Fruit fly (Drosophila melanogaster) whole organism, embryonic: ENCODE results near the gene CG15814.

ENCODE experiments used
- Awh ChIP-seq: fragments of 200-800 bp; sonication (Bioruptor generic); IDR thresholded peaks from 2 replicates; pipeline ENCODE4, ENCODE4 v1.3.6; 2022; ENCODE audit warnings: missing biosample characterization, missing genetic modification characterization
- BEAF-32 ChIP-seq: fragments of 200-800 bp; sonication (Bioruptor generic); optimal IDR thresholded peaks from 3 replicates; lab custom pipeline; 2017; ENCODE audit warnings: missing biosample characterization, missing genetic modification characterization, mild to moderate bottlenecking, moderate library complexity, missing genetic modification reagents
- CG1024 ChIP-seq: fragments of 200-800 bp; sonication (Bioruptor generic); IDR thresholded peaks from 2 replicates; pipeline ENCODE4 v1.3.6; 2022; ENCODE audit warnings: missing biosample characterization, missing genetic modification characterization
- CG12071 ChIP-seq: fragments of 200-800 bp; sonication (Bioruptor generic); optimal IDR thresholded peaks from 3 replicates; lab custom pipeline; 2018; ENCODE audit warnings: missing biosample characterization, mild to moderate bottlenecking, missing genetic modification characterization
- CG12391 ChIP-seq: fragments of 200-800 bp; sonication (Bioruptor generic); optimal IDR thresholded peaks from 3 replicates; lab custom pipeline; 2018; ENCODE audit warnings: missing biosample characterization, mild to moderate bottlenecking, missing genetic modification characterization, moderate library complexity
- CG13123 ChIP-seq: fragments of 200-800 bp; sonication (Bioruptor generic); optimal IDR thresholded peaks from 2 replicates; lab custom pipeline; 2016; ENCODE audit warnings: missing biosample characterization, missing genetic modification characterization
- CG14014 ChIP-seq: fragments of 200-800 bp; sonication (Bioruptor generic); IDR thresholded peaks from 2 replicates; pipeline ENCODE4 v1.3.6; 2022; ENCODE audit warnings: missing biosample characterization, missing genetic modification characterization
- CG14860 ChIP-seq: fragments of 200-800 bp; sonication (Bioruptor generic); IDR thresholded peaks from 3 replicates; pipeline ENCODE4 v1.3.6; 2022; ENCODE audit warnings: missing biosample characterization, missing genetic modification characterization; ENCODE audit not compliant: partially characterized antibody
- CG14965 ChIP-seq: fragments of 200-800 bp; sonication (Bioruptor generic); optimal IDR thresholded peaks from 2 replicates; lab custom pipeline; 2016; ENCODE audit warnings: missing biosample characterization, missing genetic modification characterization, borderline replicate concordance
- CG15601 ChIP-seq: fragments of 200-800 bp; sonication (Bioruptor generic); optimal IDR thresholded peaks from 3 replicates; lab custom pipeline; 2019; ENCODE audit warnings: missing biosample characterization, mild to moderate bottlenecking, missing genetic modification characterization, moderate library complexity
- CG16863 ChIP-seq: fragments of 200-800 bp; sonication (Bioruptor generic); optimal IDR thresholded peaks from 3 replicates; lab custom pipeline; 2016; ENCODE audit warnings: missing biosample characterization, missing genetic modification characterization
- CG17328 ChIP-seq: fragments of 200-800 bp; sonication (Bioruptor generic); IDR thresholded peaks from 2 replicates; pipeline ENCODE4 v1.3.6; 2022; ENCODE audit warnings: missing biosample characterization, missing genetic modification characterization
- CG17802 ChIP-seq: fragments of 200-800 bp; sonication (Bioruptor generic); optimal IDR thresholded peaks from 2 replicates; lab custom pipeline; 2018; ENCODE audit warnings: missing biosample characterization, mild to moderate bottlenecking, missing genetic modification characterization, moderate library complexity
- CG30431 ChIP-seq: fragments of 200-800 bp; sonication (Bioruptor generic); optimal IDR thresholded peaks from 2 replicates; lab custom pipeline; 2017; ENCODE audit warnings: missing biosample characterization, missing genetic modification characterization
- CG3065 ChIP-seq: fragments of 200-800 bp; sonication (Bioruptor generic); optimal IDR thresholded peaks from 2 replicates; lab custom pipeline; 2016; ENCODE audit warnings: missing biosample characterization, missing genetic modification characterization
- CG31224 ChIP-seq: fragments of 200-800 bp; sonication (Bioruptor generic); IDR thresholded peaks from 2 replicates; pipeline ENCODE4 v1.3.6; 2022; ENCODE audit warnings: missing biosample characterization, missing genetic modification characterization
- CG33213 ChIP-seq: fragments of 200-800 bp; sonication (Bioruptor generic); optimal IDR thresholded peaks from 3 replicates; lab custom pipeline; 2016; ENCODE audit warnings: missing biosample characterization, missing genetic modification characterization
- CG34422 ChIP-seq: fragments of 200-800 bp; sonication (Bioruptor generic); IDR thresholded peaks from 3 replicates; pipeline ENCODE4 v1.3.6; 2022; ENCODE audit warnings: missing biosample characterization, missing genetic modification characterization
- CG4404 ChIP-seq: fragments of 200-800 bp; sonication (Bioruptor generic); IDR thresholded peaks from 2 replicates; pipeline ENCODE4 v1.3.6; 2022; ENCODE audit warnings: missing biosample characterization, missing genetic modification characterization
- CG5953 ChIP-seq: fragments of 200-800 bp; sonication (Bioruptor generic); IDR thresholded peaks from 2 replicates; pipeline ENCODE4 v1.3.6; 2022; ENCODE audit warnings: missing biosample characterization, missing genetic modification characterization
- CG9932 ChIP-seq: fragments of 200-800 bp; sonication (Bioruptor generic); IDR thresholded peaks from 2 replicates; pipeline ENCODE4 v1.3.6; 2022; ENCODE audit warnings: missing biosample characterization, missing genetic modification characterization
- Chrac-16 ChIP-seq: fragments of 200-800 bp; sonication (Bioruptor generic); optimal IDR thresholded peaks from 3 replicates; lab custom pipeline; 2016; ENCODE audit warnings: missing biosample characterization, missing genetic modification characterization
- Dad ChIP-seq: fragments of 200-800 bp; sonication (Bioruptor generic); optimal IDR thresholded peaks from 3 replicates; lab custom pipeline; 2016; ENCODE audit warnings: missing biosample characterization, missing genetic modification characterization
- E2f1 ChIP-seq: fragments of 200-800 bp; sonication (Bioruptor generic); IDR thresholded peaks from 2 replicates; pipeline ENCODE4 v1.3.6; 2022; ENCODE audit warnings: missing biosample characterization, missing genetic modification characterization
- ERR ChIP-seq: fragments of 200-800 bp; sonication (Bioruptor generic); optimal IDR thresholded peaks from 2 replicates; lab custom pipeline; 2016; ENCODE audit warnings: missing biosample characterization, missing genetic modification characterization
- Hr39 ChIP-seq: fragments of >200 bp; optimal IDR thresholded peaks from 2 replicates; lab custom pipeline; 2017
- Lpt ChIP-seq: fragments of >200 bp; optimal IDR thresholded peaks from 2 replicates; lab custom pipeline; 2018; ENCODE audit warnings: missing biosample characterization, missing genetic modification characterization
- Meics ChIP-seq: fragments of 200-800 bp; sonication (Bioruptor generic); optimal IDR thresholded peaks from 2 replicates; lab custom pipeline; 2017; ENCODE audit warnings: missing biosample characterization, mild to moderate bottlenecking, missing genetic modification characterization
- NfI ChIP-seq: fragments of 200-800 bp; sonication (Bioruptor generic); optimal IDR thresholded peaks from 3 replicates; lab custom pipeline; 2018; ENCODE audit warnings: missing biosample characterization, mild to moderate bottlenecking, missing genetic modification characterization, moderate library complexity
- Ptx1 ChIP-seq: fragments of 200-800 bp; sonication (Bioruptor generic); IDR thresholded peaks from 2 replicates; pipeline ENCODE4 v1.3.6; 2022; ENCODE audit warnings: missing biosample characterization, missing genetic modification characterization
- Xrp1 ChIP-seq: fragments of 200-800 bp; sonication (Bioruptor generic); IDR thresholded peaks from 2 replicates; pipeline ENCODE4 v1.3.6; 2022; ENCODE audit warnings: missing biosample characterization, missing genetic modification characterization
- ac ChIP-seq: fragments of 200-800 bp; sonication (Bioruptor generic); optimal IDR thresholded peaks from 3 replicates; lab custom pipeline; 2017; ENCODE audit warnings: missing biosample characterization, mild to moderate bottlenecking, missing genetic modification characterization
- cato ChIP-seq: fragments of 200-800 bp; sonication (Bioruptor generic); optimal IDR thresholded peaks from 2 replicates; lab custom pipeline; 2016; ENCODE audit warnings: missing biosample characterization, missing genetic modification characterization, borderline replicate concordance
- chm ChIP-seq: fragments of 200-800 bp; sonication (Bioruptor generic); IDR thresholded peaks from 2 replicates; pipeline ENCODE4 v1.3.6; 2022; ENCODE audit warnings: missing biosample characterization, missing genetic modification characterization
- dysf ChIP-seq: fragments of 200-800 bp; sonication (Bioruptor generic); IDR thresholded peaks from 3 replicates; pipeline ENCODE4 v1.3.6; 2022; ENCODE audit warnings: missing biosample characterization, missing genetic modification characterization
- eve ChIP-seq, 2 experiments: fragments of >200 bp; optimal IDR thresholded peaks; 2 replicates each; lab custom pipeline; 2017; ENCODE audit warnings: missing biosample characterization in 2 of 2, missing genetic modification characterization in 2 of 2
- gro ChIP-seq: fragments of 200-800 bp; sonication (Bioruptor generic); optimal IDR thresholded peaks from 2 replicates; lab custom pipeline; 2016; ENCODE audit warnings: missing biosample characterization, missing genetic modification characterization
- h ChIP-seq: fragments of >200 bp; optimal IDR thresholded peaks from 2 replicates; lab custom pipeline; 2017
- hkb ChIP-seq, 2 experiments: fragments of 200-800 bp in 1 of 2; fragments of >200 bp in 1 of 2; sonication (Bioruptor generic) in 1 of 2; IDR thresholded peaks in 1 of 2; optimal IDR thresholded peaks in 1 of 2; 2 replicates each; pipeline versions ENCODE4 v1.3.6 to Lab custom; 2017 to 2022; ENCODE audit warnings: missing biosample characterization in 1 of 2, missing genetic modification characterization in 1 of 2
- nmo ChIP-seq: fragments of 200-800 bp; sonication (Bioruptor generic); optimal IDR thresholded peaks from 2 replicates; lab custom pipeline; 2018; ENCODE audit warnings: missing biosample characterization, mild to moderate bottlenecking, missing genetic modification characterization, moderate library complexity
- odd ChIP-seq: fragments of 200-800 bp; sonication (Bioruptor generic); optimal IDR thresholded peaks from 2 replicates; lab custom pipeline; 2017; ENCODE audit warnings: missing biosample characterization, mild to moderate bottlenecking, missing genetic modification characterization
- onecut ChIP-seq: fragments of 200-800 bp; sonication (Bioruptor generic); IDR thresholded peaks from 2 replicates; pipeline ENCODE4 v1.3.6; 2022; ENCODE audit warnings: missing biosample characterization, missing genetic modification characterization
- pb ChIP-seq: fragments of 200-800 bp; sonication (Bioruptor generic); optimal IDR thresholded peaks from 3 replicates; lab custom pipeline; 2016; ENCODE audit warnings: missing biosample characterization, missing genetic modification characterization
- rib ChIP-seq: fragments of 200-800 bp; sonication (Bioruptor generic); IDR thresholded peaks from 2 replicates; pipeline ENCODE4 v1.3.6; 2022; ENCODE audit warnings: missing biosample characterization, missing genetic modification characterization
- sc ChIP-seq, 3 experiments: fragments of >200 bp in 2 of 3; fragments of 200-800 bp in 1 of 3; sonication (Bioruptor generic) in 1 of 3; optimal IDR thresholded peaks; 2 replicates in 2 of 3; 3 replicates in 1 of 3; lab custom pipeline; 2017; ENCODE audit warnings: mild to moderate bottlenecking in 1 of 3, missing biosample characterization in 1 of 3, missing genetic modification characterization in 1 of 3, missing genetic modification reagents in 1 of 3
- sens ChIP-seq: fragments of 200-800 bp; sonication (Bioruptor generic); peaks from one replicate; lab custom pipeline; 2016; ENCODE audit warnings: missing biosample characterization, missing genetic modification characterization
- shn ChIP-seq: fragments of 200-800 bp; sonication (Bioruptor generic); optimal IDR thresholded peaks from 3 replicates; lab custom pipeline; 2016; ENCODE audit warnings: missing biosample characterization, missing genetic modification characterization
- sisA ChIP-seq: fragments of 200-800 bp; sonication (Bioruptor generic); IDR thresholded peaks from 2 replicates; pipeline ENCODE4 v1.3.6; 2022; ENCODE audit warnings: missing biosample characterization, missing genetic modification characterization
- stwl ChIP-seq: fragments of 200-800 bp; sonication (Bioruptor generic); optimal IDR thresholded peaks from 3 replicates; lab custom pipeline; 2018; ENCODE audit warnings: missing biosample characterization, mild to moderate bottlenecking, missing genetic modification characterization, moderate library complexity
- sug ChIP-seq: fragments of 200-800 bp; optimal IDR thresholded peaks from 2 replicates; lab custom pipeline; 2019; ENCODE audit warnings: missing biosample characterization, mild to moderate bottlenecking, missing genetic modification characterization, moderate library complexity
- tin ChIP-seq: fragments of 200-800 bp; sonication (Bioruptor generic); optimal IDR thresholded peaks from 3 replicates; lab custom pipeline; 2016; ENCODE audit warnings: missing biosample characterization, missing genetic modification characterization

Gene CG15814

dm6 chrX:17856458-17857277, 6.5 kb upstream of the CG15814 start, which contains the start of gene Srx (continued):
- TF ChIP-seq CG14014 (no peak), CG12071 (no peak), CG13123 (no peak), chm (GFP tag; lab: Robert Waterston, UW) (no peak), CG14965 (GFP tag; lab: Kevin White, UChicago) (no peak), Meics (GFP tag; lab: Kevin White, UChicago) (peak; percentile 4), CG34422 (GFP tag; lab: Robert Waterston, UW) (no peak), CG9932 (GFP tag; lab: Robert Waterston, UW) (0 out of 2 replicates have a peak, but pooled peaks have one; percentile 17), tin (GFP tag; lab: Kevin White, UChicago) (no peak), E2f1 (no peak), dysf (no peak), cato (GFP tag; lab: Kevin White, UChicago) (no peak), sug (tag; lab: Kevin White, UChicago) (peak; percentile 94), sc (optimal IDR thresholded peaks at IDR 0.05; lab: Kevin White, UChicago) (no peak), sc (GFP tag; optimal IDR thresholded peaks at IDR 0.05; lab: Kevin White, UChicago) (no peak), Lpt (GFP tag; lab: Kevin White, UChicago) (no peak), Ptx1 (GFP tag; lab: Robert Waterston, UW) (no peak), Chrac-16 (no peak), onecut (no peak), Hr39 (no peak), CG31224 (no peak), CG5953 (no peak), Dad (GFP tag; lab: Kevin White, UChicago) (no peak), Awh (no peak), ac (GFP tag; lab: Kevin White, UChicago) (no peak), hkb (optimal IDR thresholded peaks at IDR 0.05; lab: Kevin White, UChicago) (no peak), hkb (GFP tag; IDR thresholded peaks at IDR 0.05; lab: Robert Waterston, UW) (no peak), CG14860 (GFP tag; lab: Robert Waterston, UW) (no peak), h (no peak), rib (GFP tag; lab: Robert Waterston, UW) (no peak), CG4404 (GFP tag; lab: Robert Waterston, UW) (no peak), CG3065 (GFP tag; lab: Kevin White, UChicago) (no peak), NfI (GFP tag; lab: Kevin White, UChicago) (no peak), shn (peak; percentile 15), BEAF-32 (GFP tag; lab: Kevin White, UChicago) (peak; percentile 42), CG12391 (no peak), CG15601 (tag; lab: Kevin White, UChicago) (no peak), odd (no peak), pb (GFP tag; lab: Kevin White, UChicago) (no peak), ERR (GFP tag; lab: Kevin White, UChicago) (no peak), CG33213 (GFP tag; lab: Kevin White, UChicago) (no peak), Xrp1 (no peak), sisA (GFP tag; lab: Robert Waterston, UW) (no peak), CG30431 (GFP tag; lab: Kevin White, UChicago) (no peak), CG16863 (no peak), eve (GFP tag; optimal IDR thresholded peaks at IDR 0.05; lab: Kevin White, UChicago) (no peak), stwl (tag; lab: Kevin White, UChicago) (peak; percentile 7), CG1024 (GFP tag; lab: Robert Waterston, UW) (no peak), CG17328 (GFP tag; lab: Robert Waterston, UW) (no peak), gro (peak; percentile 0), CG17802 (no peak), nmo (peak; percentile 14), sens (peak; percentile 72)
